Fruit fly (Drosophila melanogaster) whole organism, embryonic: ENCODE measurements around the gene M6.

ENCODE experiments used
- Bdp1 ChIP-seq: fragments of 200-800 bp; sonication (Bioruptor generic); optimal IDR thresholded peaks from 3 replicates; lab custom pipeline; 2016; ENCODE audit warnings: missing biosample characterization, missing genetic modification characterization
- Bteb2 ChIP-seq: fragments of 200-800 bp; sonication (Bioruptor generic); optimal IDR thresholded peaks from 2 replicates; lab custom pipeline; 2016; ENCODE audit warnings: missing biosample characterization, missing genetic modification characterization
- CG10147 ChIP-seq: fragments of 200-800 bp; sonication (Bioruptor generic); optimal IDR thresholded peaks from 2 replicates; lab custom pipeline; 2019; ENCODE audit warnings: missing biosample characterization, mild to moderate bottlenecking, missing genetic modification characterization, moderate library complexity
- CG10321 ChIP-seq: fragments of 200-800 bp; sonication (Bioruptor generic); IDR thresholded peaks from 2 replicates; pipeline ENCODE4 v1.3.6; 2022; ENCODE audit warnings: missing biosample characterization, missing genetic modification characterization
- CG10462 ChIP-seq: fragments of 200-800 bp; sonication (Bioruptor generic); optimal IDR thresholded peaks from 2 replicates; lab custom pipeline; 2016; ENCODE audit warnings: missing biosample characterization, missing genetic modification characterization
- CG11696 ChIP-seq: fragments of 200-800 bp; sonication (Bioruptor generic); IDR thresholded peaks from 2 replicates; pipeline ENCODE4 v1.3.6; 2022; ENCODE audit warnings: missing biosample characterization, missing genetic modification characterization
- CG13775 ChIP-seq: fragments of 200-800 bp; sonication (Bioruptor generic); optimal IDR thresholded peaks from 3 replicates; lab custom pipeline; 2017; ENCODE audit warnings: missing biosample characterization, mild to moderate bottlenecking, missing genetic modification characterization
- CG13894 ChIP-seq: fragments of 200-800 bp; sonication (Bioruptor generic); optimal IDR thresholded peaks from 3 replicates; lab custom pipeline; 2018; ENCODE audit warnings: missing biosample characterization, mild to moderate bottlenecking, missing genetic modification characterization, moderate library complexity
- CG16815 ChIP-seq: fragments of 200-800 bp; sonication (Bioruptor generic); optimal IDR thresholded peaks from 3 replicates; lab custom pipeline; 2017; ENCODE audit warnings: missing biosample characterization, mild to moderate bottlenecking, missing genetic modification characterization
- CG17385 ChIP-seq: fragments of 200-800 bp; sonication (Bioruptor generic); optimal IDR thresholded peaks from 3 replicates; lab custom pipeline; 2018; ENCODE audit warnings: missing biosample characterization, mild to moderate bottlenecking, missing genetic modification characterization
- CG2199 ChIP-seq: fragments of 200-800 bp; sonication (Bioruptor generic); IDR thresholded peaks from 3 replicates; pipeline ENCODE4 v1.3.6; 2022; ENCODE audit warnings: missing biosample characterization, missing genetic modification characterization
- CG31388 ChIP-seq: fragments of 200-800 bp; sonication (Bioruptor generic); optimal IDR thresholded peaks from 2 replicates; lab custom pipeline; 2016; ENCODE audit warnings: missing biosample characterization, missing genetic modification characterization
- CG3281 ChIP-seq: fragments of 200-800 bp; sonication (Bioruptor generic); optimal IDR thresholded peaks from 3 replicates; lab custom pipeline; 2017; ENCODE audit warnings: missing biosample characterization, mild to moderate bottlenecking, missing genetic modification characterization
- CG4424 ChIP-seq: fragments of 200-800 bp; sonication (Bioruptor generic); optimal IDR thresholded peaks from 3 replicates; lab custom pipeline; 2016; ENCODE audit warnings: missing biosample characterization, missing genetic modification characterization
- CG6175 ChIP-seq: fragments of 200-800 bp; sonication (Bioruptor generic); IDR thresholded peaks from 3 replicates; pipeline ENCODE4 v1.3.6; 2022; ENCODE audit warnings: missing biosample characterization, missing genetic modification characterization
- CG6689 ChIP-seq: fragments of 200-800 bp; sonication (Bioruptor generic); IDR thresholded peaks from 2 replicates; pipeline ENCODE4 v1.3.6; 2022; ENCODE audit warnings: missing biosample characterization, missing genetic modification characterization
- CG6765 ChIP-seq: fragments of 200-800 bp; sonication (Bioruptor generic); optimal IDR thresholded peaks from 3 replicates; lab custom pipeline; 2017; ENCODE audit warnings: missing biosample characterization, mild to moderate bottlenecking, missing genetic modification characterization
- CG6791 ChIP-seq: fragments of 200-800 bp; sonication (Bioruptor generic); IDR thresholded peaks from 3 replicates; pipeline ENCODE4 v1.3.6; 2022; ENCODE audit warnings: missing biosample characterization, missing genetic modification characterization; ENCODE audit not compliant: partially characterized antibody
- CG7839 ChIP-seq: fragments of 200-800 bp; sonication (Bioruptor generic); optimal IDR thresholded peaks from 3 replicates; lab custom pipeline; 2018; ENCODE audit warnings: missing biosample characterization, mild to moderate bottlenecking, missing genetic modification characterization, moderate library complexity
- CG8478 ChIP-seq: fragments of >200 bp; optimal IDR thresholded peaks from 2 replicates; lab custom pipeline; 2018
- Dbx ChIP-seq: fragments of 200-800 bp; sonication (Bioruptor generic); IDR thresholded peaks from 3 replicates; pipeline ENCODE4 v1.3.6; 2022; ENCODE audit warnings: missing biosample characterization, missing genetic modification characterization
- Deaf1 ChIP-seq: fragments of 200-800 bp; optimal IDR thresholded peaks from 3 replicates; lab custom pipeline; 2019; ENCODE audit warnings: missing biosample characterization, mild to moderate bottlenecking, missing genetic modification characterization, moderate library complexity
- Dll ChIP-seq: fragments of 200-800 bp; sonication (Bioruptor generic); IDR thresholded peaks from 4 replicates; pipeline ENCODE4 v1.3.6; 2022; ENCODE audit warnings: missing biosample characterization, missing genetic modification characterization; ENCODE audit not compliant: partially characterized antibody
- ERR ChIP-seq: fragments of 200-800 bp; sonication (Bioruptor generic); optimal IDR thresholded peaks from 2 replicates; lab custom pipeline; 2016; ENCODE audit warnings: missing biosample characterization, missing genetic modification characterization
- Eip74EF ChIP-seq, 2 experiments: fragments of 200-800 bp in 1 of 2; fragments of >200 bp in 1 of 2; sonication (Bioruptor generic) in 1 of 2; optimal IDR thresholded peaks; 2 replicates each; lab custom pipeline; 2017 to 2019; ENCODE audit warnings: missing biosample characterization in 2 of 2, missing genetic modification characterization in 2 of 2, mild to moderate bottlenecking in 1 of 2, moderate library complexity in 1 of 2
- Ets97D ChIP-seq: fragments of 200-800 bp; sonication (Bioruptor generic); optimal IDR thresholded peaks from 3 replicates; lab custom pipeline; 2016; ENCODE audit warnings: missing biosample characterization, missing genetic modification characterization
- Hmx ChIP-seq: fragments of 200-800 bp; sonication (Bioruptor generic); optimal IDR thresholded peaks from 2 replicates; lab custom pipeline; 2016; ENCODE audit warnings: missing biosample characterization, missing genetic modification characterization
- TFAM ChIP-seq: fragments of 200-800 bp; sonication (Bioruptor generic); optimal IDR thresholded peaks from 2 replicates; lab custom pipeline; 2017; ENCODE audit warnings: missing biosample characterization, missing genetic modification characterization, inconsistent platforms
- btn ChIP-seq: fragments of 200-800 bp; sonication (Bioruptor generic); optimal IDR thresholded peaks from 2 replicates; lab custom pipeline; 2016; ENCODE audit warnings: missing biosample characterization, missing genetic modification characterization
- cad ChIP-seq: fragments of >200 bp; optimal IDR thresholded peaks from 2 replicates; lab custom pipeline; 2017; ENCODE audit warnings: missing biosample characterization, missing genetic modification characterization
- dmrt11E ChIP-seq: fragments of 200-800 bp; sonication (Bioruptor generic); optimal IDR thresholded peaks from 3 replicates; lab custom pipeline; 2018; ENCODE audit warnings: missing biosample characterization, mild to moderate bottlenecking, missing genetic modification characterization, moderate library complexity
- exex ChIP-seq: fragments of 200-800 bp; sonication (Bioruptor generic); optimal IDR thresholded peaks from 4 replicates; lab custom pipeline; 2018; ENCODE audit warnings: missing biosample characterization, mild to moderate bottlenecking, missing genetic modification characterization, moderate library complexity
- fd3F ChIP-seq: fragments of 200-800 bp; sonication (Bioruptor generic); optimal IDR thresholded peaks from 2 replicates; lab custom pipeline; 2018; ENCODE audit warnings: missing biosample characterization, mild to moderate bottlenecking, missing genetic modification characterization, moderate library complexity
- fru ChIP-seq: fragments of >200 bp; optimal IDR thresholded peaks from 2 replicates; lab custom pipeline; 2017
- gcm2 ChIP-seq: fragments of 200-800 bp; sonication (Bioruptor generic); optimal IDR thresholded peaks from 2 replicates; lab custom pipeline; 2016; ENCODE audit warnings: missing biosample characterization, missing genetic modification characterization
- gfzf ChIP-seq: fragments of 200-800 bp; sonication (Bioruptor generic); optimal IDR thresholded peaks from 2 replicates; lab custom pipeline; 2016; ENCODE audit warnings: missing biosample characterization, mild to moderate bottlenecking, missing genetic modification characterization, moderate library complexity
- h ChIP-seq: fragments of >200 bp; optimal IDR thresholded peaks from 2 replicates; lab custom pipeline; 2017
- jing ChIP-seq: fragments of 200-800 bp; sonication (Bioruptor generic); optimal IDR thresholded peaks from 2 replicates; lab custom pipeline; 2018; ENCODE audit warnings: missing biosample characterization, mild to moderate bottlenecking, missing genetic modification characterization
- ken ChIP-seq: fragments of 200-800 bp; sonication (Bioruptor generic); IDR thresholded peaks from 3 replicates; pipeline ENCODE4 v1.3.6; 2022; ENCODE audit warnings: missing biosample characterization, missing genetic modification characterization
- lmd ChIP-seq: fragments of 200-800 bp; sonication (Bioruptor generic); IDR thresholded peaks from 2 replicates; pipeline ENCODE4 v1.3.6; 2022; ENCODE audit warnings: missing biosample characterization, missing genetic modification characterization
- nerfin-2 ChIP-seq: fragments of 200-800 bp; sonication (Bioruptor generic); IDR thresholded peaks from 2 replicates; pipeline ENCODE4 v1.3.6; 2022; ENCODE audit warnings: missing biosample characterization, missing genetic modification characterization; ENCODE audit not compliant: partially characterized antibody
- oc ChIP-seq: fragments of 200-800 bp; sonication (Bioruptor generic); optimal IDR thresholded peaks from 2 replicates; lab custom pipeline; 2018; ENCODE audit warnings: missing biosample characterization, mild to moderate bottlenecking, missing genetic modification characterization, moderate library complexity
- odd ChIP-seq: fragments of 200-800 bp; sonication (Bioruptor generic); optimal IDR thresholded peaks from 2 replicates; lab custom pipeline; 2017; ENCODE audit warnings: missing biosample characterization, mild to moderate bottlenecking, missing genetic modification characterization
- repo ChIP-seq: fragments of 200-800 bp; sonication (Bioruptor generic); optimal IDR thresholded peaks from 2 replicates; lab custom pipeline; 2016; ENCODE audit warnings: missing biosample characterization, missing genetic modification characterization
- sim ChIP-seq: fragments of 200-800 bp; sonication (Bioruptor generic); IDR thresholded peaks from 2 replicates; pipeline ENCODE4 v1.3.6; 2022; ENCODE audit warnings: missing biosample characterization, missing genetic modification characterization
- stwl ChIP-seq: fragments of 200-800 bp; sonication (Bioruptor generic); optimal IDR thresholded peaks from 3 replicates; lab custom pipeline; 2018; ENCODE audit warnings: missing biosample characterization, mild to moderate bottlenecking, missing genetic modification characterization, moderate library complexity
- tin ChIP-seq: fragments of 200-800 bp; sonication (Bioruptor generic); optimal IDR thresholded peaks from 3 replicates; lab custom pipeline; 2016; ENCODE audit warnings: missing biosample characterization, missing genetic modification characterization
- toy ChIP-seq: fragments of 200-800 bp; sonication (Bioruptor generic); IDR thresholded peaks from 2 replicates; pipeline ENCODE4 v1.3.6; 2022; ENCODE audit warnings: missing biosample characterization, missing genetic modification characterization
- vfl ChIP-seq: fragments of 200-800 bp; sonication (Bioruptor generic); optimal IDR thresholded peaks from 2 replicates; lab custom pipeline; 2016; ENCODE audit warnings: missing biosample characterization, missing genetic modification characterization

Gene M6

dm6 chr3L:21515823-21516715, 8.4 kb downstream of the M6 start, which contains the start of the genes SAK and Cdk12 (continued):
- TF ChIP-seq Ets97D (GFP tag; lab: Kevin White, UChicago), result peak; percentile 58
- TF ChIP-seq odd (GFP tag; lab: Kevin White, UChicago), result peak; percentile 80
- TF ChIP-seq gfzf (GFP tag; lab: Kevin White, UChicago), result no peak
- TF ChIP-seq oc (tag; lab: Kevin White, UChicago), result peak; percentile 71
- TF ChIP-seq lmd (GFP tag; lab: Robert Waterston, UW), result peak; percentile 87
- TF ChIP-seq Eip74EF (GFP tag; optimal IDR thresholded peaks at IDR 0.05; lab: Kevin White, UChicago), result peak in 1 of 2 experiments; percentile 66
- peak; percentile 80 for TF ChIP-seq CG17385 (GFP tag; lab: Kevin White, UChicago)
- TF ChIP-seq CG8478 (lab: Kevin White, UChicago), result no peak
- no peak for TF ChIP-seq fru (lab: Kevin White, UChicago)
- TF ChIP-seq fd3F (GFP tag; lab: Kevin White, UChicago), result peak; percentile 85
- TF ChIP-seq jing (GFP tag; lab: Kevin White, UChicago), result peak; percentile 48
- TF ChIP-seq Dbx (GFP tag; lab: Robert Waterston, UW), result peak; percentile 84
- no peak for TF ChIP-seq Bteb2
- TF ChIP-seq Hmx (GFP tag; lab: Kevin White, UChicago), result no peak
- peak; percentile 39; the same call in 1 of the 3 replicates for TF ChIP-seq CG6791 (GFP tag; lab: Robert Waterston, UW)
- TF ChIP-seq ken (GFP tag; lab: Robert Waterston, UW), result peak; percentile 72
- peak; percentile 93 for TF ChIP-seq stwl (tag; lab: Kevin White, UChicago)
- peak; percentile 53 for TF ChIP-seq CG6175
- no peak for TF ChIP-seq cad
- TF ChIP-seq CG10462 (GFP tag; lab: Kevin White, UChicago), result peak; percentile 66
- peak; percentile 82 for TF ChIP-seq CG10147 (GFP tag; lab: Kevin White, UChicago)
- 0 out of 3 replicates have a peak, but pooled peaks have one; percentile 46 for TF ChIP-seq CG2199 (GFP tag; lab: Robert Waterston, UW)
- peak; percentile 76 for TF ChIP-seq CG31388 (GFP tag; lab: Kevin White, UChicago)
- TF ChIP-seq CG6689 (GFP tag; lab: Robert Waterston, UW), result peak; percentile 79
- TF ChIP-seq sim (GFP tag; lab: Robert Waterston, UW), result no peak
- peak; percentile 93 for TF ChIP-seq CG13775 (GFP tag; lab: Kevin White, UChicago)
- TF ChIP-seq exex (tag; lab: Kevin White, UChicago), result peak; percentile 69
- no peak for TF ChIP-seq Deaf1 (tag; lab: Kevin White, UChicago)
- peak; percentile 56; the same call in 2 of the 4 replicates for TF ChIP-seq Dll (GFP tag; lab: Robert Waterston, UW)
- TF ChIP-seq nerfin-2 (GFP tag; lab: Robert Waterston, UW), result no peak
- no peak; the same call in 1 of the 2 replicates for TF ChIP-seq CG11696 (GFP tag; lab: Robert Waterston, UW)
- peak; percentile 30 for TF ChIP-seq ERR (GFP tag; lab: Kevin White, UChicago)
- peak; percentile 56 for TF ChIP-seq Bdp1 (GFP tag; lab: Kevin White, UChicago)
- TF ChIP-seq CG6765 (GFP tag; lab: Kevin White, UChicago), result peak; percentile 76
- TF ChIP-seq CG7839 (tag; lab: Kevin White, UChicago), result peak; percentile 88
- peak; percentile 85 for TF ChIP-seq CG4424
- peak; percentile 87 for TF ChIP-seq CG16815 (GFP tag; lab: Kevin White, UChicago)
- TF ChIP-seq CG3281 (GFP tag; lab: Kevin White, UChicago), result peak; percentile 89
- peak; percentile 86 for TF ChIP-seq tin (GFP tag; lab: Kevin White, UChicago)
- TF ChIP-seq gcm2, result no peak
- TF ChIP-seq CG10321 (GFP tag; lab: Robert Waterston, UW), result no peak; the same call in 1 of the 2 replicates
- peak; percentile 47; the same call in 1 of the 2 replicates for TF ChIP-seq toy (GFP tag; lab: Robert Waterston, UW)
- TF ChIP-seq btn (GFP tag; lab: Kevin White, UChicago), result peak; percentile 1
- no peak for TF ChIP-seq h (lab: Kevin White, UChicago)
- TF ChIP-seq vfl (GFP tag; lab: Kevin White, UChicago), result peak; percentile 11
- TF ChIP-seq TFAM (GFP tag; lab: Kevin White, UChicago), result no peak
- no peak for TF ChIP-seq repo (GFP tag; lab: Kevin White, UChicago)
- TF ChIP-seq CG13894 (tag; lab: Kevin White, UChicago), result peak; percentile 87
- TF ChIP-seq dmrt11E (tag; lab: Kevin White, UChicago), result peak; percentile 83
